Worm (Caenorhabditis elegans): ENCODE measurements around the gene cpi-1.

ce11 chrIV:6071026-6071425 is 22.5 kb downstream of the cpi-1 start:
- TF ChIP-seq mab-5 (tag; optimal IDR thresholded peaks at IDR 0.05) (no peak), unc-39 (tag; optimal IDR thresholded peaks at IDR 0.05) (no peak), pha-4 (tag; optimal IDR thresholded peaks at IDR 0.05) (no peak), snpc-4 (tag; optimal IDR thresholded peaks at IDR 0.05) (no peak), nhr-76 (tag; optimal IDR thresholded peaks at IDR 0.05) (no peak)
